Fruit fly (Drosophila melanogaster): ENCODE results near the gene CG33061.

CG33061 gene

dm6 chr3L:16339463-16339862, 9.9 kb downstream of the CG33061 start (continued):
- no peak for TF ChIP-seq ss (GFP tag; optimal IDR thresholded peaks at IDR 0.05)

dm6 chr3L:16339873-16340272, 10.3 kb downstream of the CG33061 start:
- TF ChIP-seq CG4318 (GFP tag; optimal IDR thresholded peaks at IDR 0.05), result no peak
- no peak for TF ChIP-seq CG15336 (GFP tag; IDR thresholded peaks at IDR 0.05)
- TF ChIP-seq Blimp-1 (GFP tag; optimal IDR thresholded peaks at IDR 0.05), result peak; percentile 90

dm6 chr3L:16346023-16346422, 16.4 kb downstream of the CG33061 start, which contains the start of gene CG33257:
CG33257 (plus strand) TSS chr3L:16346323.
- TF ChIP-seq CG6276 (GFP tag; optimal IDR thresholded peaks at IDR 0.05) (no peak), eg (GFP tag; IDR thresholded peaks at IDR 0.05) (no peak), Blimp-1 (GFP tag; optimal IDR thresholded peaks at IDR 0.05) (no peak), CG8119 (GFP tag; IDR thresholded peaks at IDR 0.05) (no peak), CG11294 (GFP tag; IDR thresholded peaks at IDR 0.05) (no peak), CG10631 (GFP tag; optimal IDR thresholded peaks at IDR 0.05) (no peak), CG1621 (tag; optimal IDR thresholded peaks at IDR 0.05) (no peak), CG32006 (GFP tag; optimal IDR thresholded peaks at IDR 0.05) (no peak), dac (GFP tag; optimal IDR thresholded peaks at IDR 0.05) (no peak), net (GFP tag; optimal IDR thresholded peaks at IDR 0.05) (no peak), CG7368 (GFP tag; optimal IDR thresholded peaks at IDR 0.05) (no peak), OdsH (GFP tag; optimal IDR thresholded peaks at IDR 0.05) (no peak), Sox102F (GFP tag; optimal IDR thresholded peaks at IDR 0.05) (no peak)

dm6 chr3L:16347914-16348313, 18.3 kb downstream of the CG33061 start, which contains the start of gene mRpS34:
mRpS34 (plus strand) TSS chr3L:16348074.
- TF ChIP-seq CG11762 (GFP tag; optimal IDR thresholded peaks at IDR 0.05; ENCODE audit: insufficient read depth) (no peak), CG3919 (GFP tag; optimal IDR thresholded peaks at IDR 0.05) (no peak), topi (GFP tag; optimal IDR thresholded peaks at IDR 0.05) (no peak), dac (GFP tag; optimal IDR thresholded peaks at IDR 0.05) (no peak), Hr39 (GFP tag; optimal IDR thresholded peaks at IDR 0.05) (no peak), CG6792 (GFP tag; optimal IDR thresholded peaks at IDR 0.05) (no peak), OdsH (GFP tag; optimal IDR thresholded peaks at IDR 0.05) (no peak), CG16779 (tag; optimal IDR thresholded peaks at IDR 0.05) (no peak), Gug (GFP tag; IDR thresholded peaks at IDR 0.05) (no peak), CG31627 (GFP tag; optimal IDR thresholded peaks at IDR 0.05) (no peak), Hr4 (GFP tag; optimal IDR thresholded peaks at IDR 0.05) (no peak), CG10669 (GFP tag; optimal IDR thresholded peaks at IDR 0.05) (no peak), Eip75B (GFP tag; optimal IDR thresholded peaks at IDR 0.05) (no peak), CG3032 (tag; optimal IDR thresholded peaks at IDR 0.05) (no peak), Blimp-1 (GFP tag; optimal IDR thresholded peaks at IDR 0.05) (no peak), fd59A (GFP tag; optimal IDR thresholded peaks at IDR 0.05) (no peak), CG4318 (GFP tag; optimal IDR thresholded peaks at IDR 0.05) (no peak), fd85E (GFP tag; optimal IDR thresholded peaks at IDR 0.05) (no peak), CG1621 (tag; optimal IDR thresholded peaks at IDR 0.05) (no peak), Ets96B (tag; optimal IDR thresholded peaks at IDR 0.05) (no peak)

- TF ChIP-seq CG31627 (GFP tag; optimal IDR thresholded peaks at IDR 0.05) (no peak), Met (GFP tag; optimal IDR thresholded peaks at IDR 0.05) (no peak), CG10669 (GFP tag; optimal IDR thresholded peaks at IDR 0.05) (no peak), CG8119 (GFP tag; IDR thresholded peaks at IDR 0.05) (no peak), Lpt (GFP tag; optimal IDR thresholded peaks at IDR 0.05) (no peak), achi (GFP tag; optimal IDR thresholded peaks at IDR 0.05) (no peak), dac (GFP tag; optimal IDR thresholded peaks at IDR 0.05) (no peak), Sox102F (GFP tag; optimal IDR thresholded peaks at IDR 0.05) (no peak), dsx (GFP tag; optimal IDR thresholded peaks at IDR 0.05; ENCODE audit: poor library complexity, severe bottlenecking) (no peak), CG10631 (GFP tag; optimal IDR thresholded peaks at IDR 0.05) (no peak), CG3032 (tag; optimal IDR thresholded peaks at IDR 0.05) (no peak), CG6854 (GFP tag; optimal IDR thresholded peaks at IDR 0.05) (no peak), topi (GFP tag; optimal IDR thresholded peaks at IDR 0.05) (no peak), eg (GFP tag; IDR thresholded peaks at IDR 0.05) (no peak), Hr39 (GFP tag; optimal IDR thresholded peaks at IDR 0.05) (no peak), esn (GFP tag; optimal IDR thresholded peaks at IDR 0.05) (no peak), CG7368 (GFP tag; optimal IDR thresholded peaks at IDR 0.05) (no peak), CG6808 (GFP tag; optimal IDR thresholded peaks at IDR 0.05) (no peak), Eip93F (GFP tag; optimal IDR thresholded peaks at IDR 0.05) (no peak), Ets96B (tag; optimal IDR thresholded peaks at IDR 0.05) (no peak)
Observed at dm6 chr3L:16349686-16350085, 20.1 kb downstream of the CG33061 start.
